Fruit fly (Drosophila melanogaster): ENCODE data around the gene nmd.

nmd gene

DNA sequence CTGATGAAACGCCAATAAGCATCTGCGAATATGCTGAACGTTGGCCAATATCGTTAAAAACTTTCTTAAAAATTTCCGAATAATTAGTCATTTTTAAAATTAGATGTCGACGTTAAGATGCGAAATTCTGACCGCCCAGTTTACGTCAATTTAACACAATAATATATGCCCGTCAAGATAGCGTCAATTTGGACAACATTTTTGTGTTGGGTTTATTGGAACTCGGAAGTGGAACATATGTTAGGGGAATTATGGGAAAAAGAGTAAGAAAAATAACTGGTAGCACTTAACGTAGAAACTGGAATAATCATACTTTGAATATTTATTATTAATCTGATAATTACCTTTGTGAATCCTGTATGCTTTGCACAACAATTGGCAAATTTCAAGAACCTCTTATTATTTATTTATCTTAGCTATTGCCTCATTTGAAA, 48.0 kb downstream of the nmd start, which contains the start of gene CG5676 (continued):
- TF ChIP-seq CG6254 (GFP tag; optimal IDR thresholded peaks at IDR 0.05) (no peak), Ssrp (tag; optimal IDR thresholded peaks at IDR 0.05) (no peak), pita (GFP tag; optimal IDR thresholded peaks at IDR 0.05) (no peak), CG13296 (GFP tag; optimal IDR thresholded peaks at IDR 0.05) (no peak), Six4 (GFP tag; optimal IDR thresholded peaks at IDR 0.05) (no peak), nau (GFP tag; optimal IDR thresholded peaks at IDR 0.05) (no peak), dmrt99B (tag; optimal IDR thresholded peaks at IDR 0.05) (no peak), sens (GFP tag) (no peak), ato (GFP tag; IDR thresholded peaks at IDR 0.05; ENCODE audit: partially characterized antibody) (no peak), CG15011 (GFP tag; optimal IDR thresholded peaks at IDR 0.05) (no peak), run (tag; optimal IDR thresholded peaks at IDR 0.05) (no peak), CG15514 (GFP tag; optimal IDR thresholded peaks at IDR 0.05) (no peak), peb (GFP tag; IDR thresholded peaks at IDR 0.05) (no peak), Asciz (GFP tag; optimal IDR thresholded peaks at IDR 0.05) (no peak), CG11247 (GFP tag; IDR thresholded peaks at IDR 0.05) (no peak), ems (GFP tag; optimal IDR thresholded peaks at IDR 0.05) (no peak), CG10959 (GFP tag; IDR thresholded peaks at IDR 0.05) (no peak), ftz-f1 (GFP tag; optimal IDR thresholded peaks at IDR 0.05) (no peak), Med (GFP tag) (peak; percentile 59), Hr78 (GFP tag; optimal IDR thresholded peaks at IDR 0.05) (no peak), CG8388 (GFP tag; optimal IDR thresholded peaks at IDR 0.05) (no peak), Taf1 (GFP tag; IDR thresholded peaks at IDR 0.05) (no peak), CG7786 (GFP tag; optimal IDR thresholded peaks at IDR 0.05) (no peak), CG10979 (tag; optimal IDR thresholded peaks at IDR 0.05) (no peak), tin (GFP tag; optimal IDR thresholded peaks at IDR 0.05) (no peak), jumu (GFP tag; optimal IDR thresholded peaks at IDR 0.05) (no peak), Aef1 (GFP tag; IDR thresholded peaks at IDR 0.05) (no peak), ranshi (GFP tag; IDR thresholded peaks at IDR 0.05) (no peak), fd96Cb (tag; optimal IDR thresholded peaks at IDR 0.05) (no peak), CG1792 (GFP tag; optimal IDR thresholded peaks at IDR 0.05) (no peak), org-1 (GFP tag; optimal IDR thresholded peaks at IDR 0.05) (no peak), mam (GFP tag; optimal IDR thresholded peaks at IDR 0.05) (no peak), CG10565 (GFP tag; optimal IDR thresholded peaks at IDR 0.05) (no peak), Doc3 (GFP tag; IDR thresholded peaks at IDR 0.05; ENCODE audit: partially characterized antibody) (no peak), B-H2 (GFP tag; optimal IDR thresholded peaks at IDR 0.05) (no peak), CG10431 (GFP tag; optimal IDR thresholded peaks at IDR 0.05) (no peak), CG6689 (GFP tag; IDR thresholded peaks at IDR 0.05) (no peak), Adf1 (GFP tag; IDR thresholded peaks at IDR 0.05) (no peak), CG6813 (GFP tag; optimal IDR thresholded peaks at IDR 0.05) (no peak), Dek (tag; optimal IDR thresholded peaks at IDR 0.05) (no peak), CG9437 (GFP tag; optimal IDR thresholded peaks at IDR 0.05) (peak; percentile 54), CG6683 (GFP tag; optimal IDR thresholded peaks at IDR 0.05) (no peak), Fer1 (GFP tag; optimal IDR thresholded peaks at IDR 0.05) (peak; percentile 19), Ravus (GFP tag; IDR thresholded peaks at IDR 0.05) (no peak), Max (GFP tag; optimal IDR thresholded peaks at IDR 0.05) (no peak), NC2β (GFP tag; optimal IDR thresholded peaks at IDR 0.05) (no peak), ac (GFP tag; optimal IDR thresholded peaks at IDR 0.05) (no peak), CG14860 (GFP tag; IDR thresholded peaks at IDR 0.05; ENCODE audit: partially characterized antibody) (no peak), fd3F (GFP tag; optimal IDR thresholded peaks at IDR 0.05) (no peak), tup (GFP tag; optimal IDR thresholded peaks at IDR 0.05) (no peak), MTF-1 (GFP tag; optimal IDR thresholded peaks at IDR 0.05; ENCODE audit: borderline replicate concordance) (no peak)
